Worm (Caenorhabditis elegans) whole organism, mixed stage, embryonic: ENCODE results near the gene edg-1.

Experiments
- M03D4.4 ChIP-seq: sonication (generic microtip); optimal IDR thresholded peaks from 2 replicates; lab custom pipeline; 2017; ENCODE audit warnings: mild to moderate bottlenecking, missing genetic modification characterization, missing compliant biosample characterization
- bed-3 ChIP-seq: fragments of 200-800 bp; sonication (Bioruptor generic); optimal IDR thresholded peaks from 3 replicates; lab custom pipeline; 2018; ENCODE audit warnings: mild to moderate bottlenecking, missing genetic modification characterization, moderate library complexity, missing compliant biosample characterization
- blmp-1 ChIP-seq: fragments of 150-350 bp; optimal IDR thresholded peaks from 2 replicates; lab custom pipeline; 2014; ENCODE audit warnings: missing biosample characterization, missing genetic modification characterization
- ceh-39 ChIP-seq: fragments of 150-350 bp; optimal IDR thresholded peaks from 2 replicates; lab custom pipeline; 2014; ENCODE audit warnings: missing biosample characterization, missing genetic modification characterization
- ceh-83 ChIP-seq: fragments of 200-800 bp; sonication (Bioruptor generic); optimal IDR thresholded peaks from 2 replicates; lab custom pipeline; 2018; ENCODE audit warnings: mild to moderate bottlenecking, missing genetic modification characterization, missing compliant biosample characterization
- ces-1 ChIP-seq: fragments of 150-350 bp; optimal IDR thresholded peaks from 2 replicates; lab custom pipeline; 2014; ENCODE audit warnings: missing biosample characterization, missing genetic modification reagents, missing genetic modification characterization
- cnd-1 ChIP-seq: fragments of 200-800 bp; sonication (Bioruptor generic); optimal IDR thresholded peaks from 2 replicates; lab custom pipeline; 2018; ENCODE audit warnings: mild to moderate bottlenecking, missing genetic modification characterization, missing compliant biosample characterization
- drap-1 ChIP-seq: fragments of 200-800 bp; sonication (Bioruptor generic); optimal IDR thresholded peaks from 3 replicates; lab custom pipeline; 2018; ENCODE audit warnings: mild to moderate bottlenecking, missing genetic modification characterization, missing compliant biosample characterization
- elt-1 ChIP-seq: sonication (generic microtip); optimal IDR thresholded peaks from 2 replicates; lab custom pipeline; 2017; ENCODE audit warnings: missing genetic modification characterization, mild to moderate bottlenecking, missing compliant biosample characterization, antibody characterized with exemption, moderate library complexity, borderline replicate concordance; ENCODE audit not compliant: insufficient read depth
- flh-1 ChIP-seq: fragments of 200-800 bp; sonication (Bioruptor generic); optimal IDR thresholded peaks from 2 replicates; lab custom pipeline; 2018; ENCODE audit warnings: mild to moderate bottlenecking, missing genetic modification characterization, moderate library complexity, missing compliant biosample characterization
- ham-2 ChIP-seq: fragments of 200-800 bp; sonication (Bioruptor generic); optimal IDR thresholded peaks from 2 replicates; lab custom pipeline; 2018; ENCODE audit warnings: mild to moderate bottlenecking, missing genetic modification characterization, missing compliant biosample characterization
- hlh-1 ChIP-seq: fragments of 150-350 bp; optimal IDR thresholded peaks from 2 replicates; lab custom pipeline; 2014; ENCODE audit warnings: missing biosample characterization, missing genetic modification reagents, missing genetic modification characterization
- lin-13 ChIP-seq: fragments of 150-350 bp; optimal IDR thresholded peaks from 2 replicates; lab custom pipeline; 2014; ENCODE audit warnings: missing biosample characterization, missing genetic modification characterization
- lin-32 ChIP-seq: fragments of 200-800 bp; sonication (Bioruptor generic); optimal IDR thresholded peaks from 2 replicates; lab custom pipeline; 2018; ENCODE audit warnings: mild to moderate bottlenecking, missing genetic modification characterization, missing compliant biosample characterization
- lsy-2 ChIP-seq: fragments of 150-350 bp; optimal IDR thresholded peaks from 2 replicates; lab custom pipeline; 2014; ENCODE audit warnings: missing biosample characterization, missing genetic modification characterization
- mep-1 ChIP-seq: fragments of 150-350 bp; optimal IDR thresholded peaks from 2 replicates; lab custom pipeline; 2017; ENCODE audit warnings: missing biosample characterization, missing genetic modification reagents, missing genetic modification characterization, inconsistent platforms
- mls-2 ChIP-seq: sonication (generic microtip); optimal IDR thresholded peaks from 2 replicates; lab custom pipeline; 2016; ENCODE audit warnings: mild to moderate bottlenecking, missing genetic modification characterization, moderate library complexity, missing compliant biosample characterization
- nhr-12 ChIP-seq: fragments of 150-350 bp; optimal IDR thresholded peaks from 2 replicates; lab custom pipeline; 2014; ENCODE audit warnings: missing biosample characterization, missing genetic modification characterization
- nhr-2 ChIP-seq: fragments of 150-350 bp; optimal IDR thresholded peaks from 2 replicates; lab custom pipeline; 2014; ENCODE audit warnings: missing biosample characterization, missing genetic modification characterization
- nhr-237 ChIP-seq: fragments of 150-350 bp; optimal IDR thresholded peaks from 2 replicates; lab custom pipeline; 2014; ENCODE audit warnings: missing biosample characterization, missing genetic modification characterization
- nhr-28 ChIP-seq: fragments of 150-350 bp; optimal IDR thresholded peaks from 2 replicates; lab custom pipeline; 2014; ENCODE audit warnings: missing biosample characterization, missing genetic modification characterization
- pha-4 ChIP-seq: fragments of 150-350 bp; optimal IDR thresholded peaks from 2 replicates; lab custom pipeline; 2018; ENCODE audit warnings: missing biosample characterization, missing genetic modification reagents, missing genetic modification characterization
- sem-2 ChIP-seq: fragments of 200-800 bp; sonication (Bioruptor generic); optimal IDR thresholded peaks from 2 replicates; lab custom pipeline; 2018; ENCODE audit warnings: mild to moderate bottlenecking, missing genetic modification characterization, missing compliant biosample characterization
- snpc-4 ChIP-seq: fragments of 150-350 bp; optimal IDR thresholded peaks from 2 replicates; lab custom pipeline; 2014; ENCODE audit warnings: missing biosample characterization, missing genetic modification characterization
- sptf-1 ChIP-seq: sonication (generic microtip); optimal IDR thresholded peaks from 2 replicates; lab custom pipeline; 2017; ENCODE audit warnings: mild to moderate bottlenecking, missing genetic modification characterization, moderate library complexity, missing compliant biosample characterization
- tbx-8 ChIP-seq: fragments of 200-800 bp; sonication (Bioruptor generic); optimal IDR thresholded peaks from 2 replicates; lab custom pipeline; 2018; ENCODE audit warnings: mild to moderate bottlenecking, missing genetic modification characterization, moderate library complexity, missing compliant biosample characterization
- unc-120 ChIP-seq: sonication (generic microtip); optimal IDR thresholded peaks from 2 replicates; lab custom pipeline; 2017; ENCODE audit warnings: missing genetic modification characterization, missing compliant biosample characterization; ENCODE audit not compliant: poor library complexity, severe bottlenecking
- unc-39 ChIP-seq: fragments of 150-350 bp; optimal IDR thresholded peaks from 2 replicates; lab custom pipeline; 2014; ENCODE audit warnings: missing biosample characterization, missing genetic modification characterization
- unc-62 ChIP-seq: fragments of 150-350 bp; optimal IDR thresholded peaks from 2 replicates; lab custom pipeline; 2014; ENCODE audit warnings: missing biosample characterization, missing genetic modification reagents, missing genetic modification characterization
- zip-8 ChIP-seq: fragments of 150-350 bp; optimal IDR thresholded peaks from 2 replicates; lab custom pipeline; 2014; ENCODE audit warnings: missing biosample characterization, missing genetic modification characterization

Gene edg-1

ce11 chrIV:11332751-11333150, 12.2 kb downstream of the edg-1 start, which contains the start of gene sart-3:
TSS of gene sart-3 (minus strand) at chrIV:11332969.
- TF ChIP-seq zip-8 (tag; lab: Kevin White, UChicago), result no peak
- no peak for TF ChIP-seq lsy-2
- no peak for TF ChIP-seq bed-3 (GFP tag; lab: Kevin White, UChicago)
- TF ChIP-seq lin-13 (tag; lab: Kevin White, UChicago), result no peak
- no peak for TF ChIP-seq ceh-83 (GFP tag; lab: Kevin White, UChicago)
- TF ChIP-seq flh-1 (GFP tag; lab: Kevin White, UChicago), result no peak
- TF ChIP-seq unc-120, result no peak
- no peak for TF ChIP-seq nhr-2
- no peak for TF ChIP-seq nhr-12 (tag; lab: Kevin White, UChicago)
- TF ChIP-seq mep-1 (tag; lab: Kevin White, UChicago), result no peak
- no peak for TF ChIP-seq M03D4.4 (tag; lab: Kevin White, UChicago)
- no peak for TF ChIP-seq drap-1 (GFP tag; lab: Kevin White, UChicago)
- no peak for TF ChIP-seq mls-2
- TF ChIP-seq sem-2 (GFP tag; lab: Kevin White, UChicago), result no peak
- TF ChIP-seq unc-62 (GFP tag; lab: Kevin White, UChicago), result no peak
- no peak for TF ChIP-seq ham-2 (GFP tag; lab: Kevin White, UChicago)
- no peak for TF ChIP-seq ces-1 (GFP tag; lab: Kevin White, UChicago)

ce11 chrIV:11336180-11336579, 15.6 kb downstream of the edg-1 start:
- TF ChIP-seq bed-3 (GFP tag; lab: Kevin White, UChicago), result no peak
- TF ChIP-seq unc-62 (GFP tag; lab: Kevin White, UChicago), result no peak
- TF ChIP-seq blmp-1 (tag; lab: Kevin White, UChicago), result no peak
- no peak for TF ChIP-seq lin-13 (tag; lab: Kevin White, UChicago)
- no peak for TF ChIP-seq lin-32 (GFP tag; lab: Kevin White, UChicago)
- TF ChIP-seq lsy-2, result no peak
- TF ChIP-seq sptf-1 (tag; lab: Kevin White, UChicago), result no peak
- no peak for TF ChIP-seq nhr-237 (tag; lab: Kevin White, UChicago)
- TF ChIP-seq nhr-28, result no peak
- no peak for TF ChIP-seq flh-1 (GFP tag; lab: Kevin White, UChicago)
- TF ChIP-seq ham-2 (GFP tag; lab: Kevin White, UChicago), result no peak
- TF ChIP-seq sem-2 (GFP tag; lab: Kevin White, UChicago), result no peak
- TF ChIP-seq nhr-12 (tag; lab: Kevin White, UChicago), result no peak
- no peak for TF ChIP-seq tbx-8 (GFP tag; lab: Kevin White, UChicago)
- no peak for TF ChIP-seq unc-39 (tag; lab: Kevin White, UChicago)
- TF ChIP-seq, all 35 proteins: peak for 0

- TF ChIP-seq hlh-1 (tag; lab: Kevin White, UChicago) (no peak), flh-1 (GFP tag; lab: Kevin White, UChicago) (no peak), bed-3 (GFP tag; lab: Kevin White, UChicago) (no peak), cnd-1 (tag; lab: Kevin White, UChicago) (no peak), M03D4.4 (tag; lab: Kevin White, UChicago) (no peak), unc-39 (tag; lab: Kevin White, UChicago) (no peak), lin-32 (GFP tag; lab: Kevin White, UChicago) (no peak), nhr-12 (tag; lab: Kevin White, UChicago) (no peak), blmp-1 (tag; lab: Kevin White, UChicago) (no peak), unc-120 (no peak), ceh-83 (GFP tag; lab: Kevin White, UChicago) (no peak), nhr-28 (no peak), lin-13 (tag; lab: Kevin White, UChicago) (no peak), mep-1 (tag; lab: Kevin White, UChicago) (no peak)
These were observed 16.4 kb downstream of the edg-1 start, which contains the start of gene F54E12.2 for ce11 chrIV:11337021-11337420. TSS of gene F54E12.2 (minus strand) at chrIV:11337184.

- no peak for TF ChIP-seq unc-39 (tag; lab: Kevin White, UChicago)
- no peak for TF ChIP-seq ces-1 (GFP tag; lab: Kevin White, UChicago)
These were observed 20.3 kb downstream of the edg-1 start for ce11 chrIV:11340735-11341443.

- TF ChIP-seq elt-1, result no peak
- no peak for TF ChIP-seq lsy-2
- TF ChIP-seq sem-2 (GFP tag; lab: Kevin White, UChicago), result no peak
- no peak for TF ChIP-seq nhr-237 (tag; lab: Kevin White, UChicago)
- no peak for TF ChIP-seq flh-1 (GFP tag; lab: Kevin White, UChicago)
- TF ChIP-seq sptf-1 (tag; lab: Kevin White, UChicago), result no peak
- TF ChIP-seq M03D4.4 (tag; lab: Kevin White, UChicago), result no peak
- no peak for TF ChIP-seq pha-4 (tag; lab: Kevin White, UChicago)
- TF ChIP-seq ceh-83 (GFP tag; lab: Kevin White, UChicago), result no peak
- TF ChIP-seq lin-32 (GFP tag; lab: Kevin White, UChicago), result no peak
- no peak for TF ChIP-seq nhr-28
- TF ChIP-seq unc-39 (tag; lab: Kevin White, UChicago), result no peak
- TF ChIP-seq ces-1 (GFP tag; lab: Kevin White, UChicago), result no peak
- no peak for TF ChIP-seq bed-3 (GFP tag; lab: Kevin White, UChicago)
- TF ChIP-seq snpc-4, result no peak
- TF ChIP-seq ceh-39, result no peak
These were observed 23.7 kb downstream of the edg-1 start for ce11 chrIV:11344288-11344687.
